Fruit fly (Drosophila melanogaster) S2 (cell line): ENCODE measurements around the gene CG14260.

Experiments used
- CG8478 ChIP-seq: fragments of >200 bp; optimal IDR thresholded peaks from 2 replicates; lab custom pipeline; 2018
- CTCF ChIP-seq, 2 experiments: fragments of >200 bp; optimal IDR thresholded peaks; 2 replicates each; lab custom pipeline; 2018

- no peak for TF ChIP-seq CG8478 (lab: Kevin White, UChicago)
- TF ChIP-seq CTCF (optimal IDR thresholded peaks at IDR 0.05; lab: Kevin White, UChicago) = no peak
Measured at dm6 chr3R:27218288-27218687, 47.0 kb upstream of the CG14260 start.
